Worm (Caenorhabditis elegans) whole organism, mixed stage, embryonic: Measurements from ENCODE around the gene alh-1.

Source experiments
- M03D4.4 ChIP-seq: sonication (generic microtip); optimal IDR thresholded peaks from 2 replicates; lab custom pipeline; 2017; ENCODE audit warnings: mild to moderate bottlenecking, missing genetic modification characterization, missing compliant biosample characterization
- bed-3 ChIP-seq: fragments of 200-800 bp; sonication (Bioruptor generic); optimal IDR thresholded peaks from 3 replicates; lab custom pipeline; 2018; ENCODE audit warnings: mild to moderate bottlenecking, missing genetic modification characterization, moderate library complexity, missing compliant biosample characterization
- blmp-1 ChIP-seq: fragments of 150-350 bp; optimal IDR thresholded peaks from 2 replicates; lab custom pipeline; 2014; ENCODE audit warnings: missing biosample characterization, missing genetic modification characterization
- ceh-39 ChIP-seq: fragments of 150-350 bp; optimal IDR thresholded peaks from 2 replicates; lab custom pipeline; 2014; ENCODE audit warnings: missing biosample characterization, missing genetic modification characterization
- ces-1 ChIP-seq: fragments of 150-350 bp; optimal IDR thresholded peaks from 2 replicates; lab custom pipeline; 2014; ENCODE audit warnings: missing biosample characterization, missing genetic modification reagents, missing genetic modification characterization
- cnd-1 ChIP-seq: fragments of 200-800 bp; sonication (Bioruptor generic); optimal IDR thresholded peaks from 2 replicates; lab custom pipeline; 2018; ENCODE audit warnings: mild to moderate bottlenecking, missing genetic modification characterization, missing compliant biosample characterization
- drap-1 ChIP-seq: fragments of 200-800 bp; sonication (Bioruptor generic); optimal IDR thresholded peaks from 3 replicates; lab custom pipeline; 2018; ENCODE audit warnings: mild to moderate bottlenecking, missing genetic modification characterization, missing compliant biosample characterization
- elt-1 ChIP-seq: sonication (generic microtip); optimal IDR thresholded peaks from 2 replicates; lab custom pipeline; 2017; ENCODE audit warnings: missing genetic modification characterization, mild to moderate bottlenecking, missing compliant biosample characterization, antibody characterized with exemption, moderate library complexity, borderline replicate concordance; ENCODE audit not compliant: insufficient read depth
- elt-3 ChIP-seq: fragments of 150-350 bp; optimal IDR thresholded peaks from 2 replicates; lab custom pipeline; 2014; ENCODE audit warnings: missing biosample characterization, missing genetic modification characterization
- flh-1 ChIP-seq: fragments of 200-800 bp; sonication (Bioruptor generic); optimal IDR thresholded peaks from 2 replicates; lab custom pipeline; 2018; ENCODE audit warnings: mild to moderate bottlenecking, missing genetic modification characterization, moderate library complexity, missing compliant biosample characterization
- ham-2 ChIP-seq: fragments of 200-800 bp; sonication (Bioruptor generic); optimal IDR thresholded peaks from 2 replicates; lab custom pipeline; 2018; ENCODE audit warnings: mild to moderate bottlenecking, missing genetic modification characterization, missing compliant biosample characterization
- hlh-1 ChIP-seq: fragments of 150-350 bp; optimal IDR thresholded peaks from 2 replicates; lab custom pipeline; 2014; ENCODE audit warnings: missing biosample characterization, missing genetic modification reagents, missing genetic modification characterization
- lin-13 ChIP-seq: fragments of 150-350 bp; optimal IDR thresholded peaks from 2 replicates; lab custom pipeline; 2014; ENCODE audit warnings: missing biosample characterization, missing genetic modification characterization
- lsy-2 ChIP-seq: fragments of 150-350 bp; optimal IDR thresholded peaks from 2 replicates; lab custom pipeline; 2014; ENCODE audit warnings: missing biosample characterization, missing genetic modification characterization
- mab-5 ChIP-seq: fragments of 150-350 bp; optimal IDR thresholded peaks from 2 replicates; lab custom pipeline; 2014; ENCODE audit warnings: missing biosample characterization, missing genetic modification characterization
- mep-1 ChIP-seq: fragments of 150-350 bp; optimal IDR thresholded peaks from 2 replicates; lab custom pipeline; 2017; ENCODE audit warnings: missing biosample characterization, missing genetic modification reagents, missing genetic modification characterization, inconsistent platforms
- mls-2 ChIP-seq: sonication (generic microtip); optimal IDR thresholded peaks from 2 replicates; lab custom pipeline; 2016; ENCODE audit warnings: mild to moderate bottlenecking, missing genetic modification characterization, moderate library complexity, missing compliant biosample characterization
- nhr-2 ChIP-seq: fragments of 150-350 bp; optimal IDR thresholded peaks from 2 replicates; lab custom pipeline; 2014; ENCODE audit warnings: missing biosample characterization, missing genetic modification characterization
- nhr-237 ChIP-seq: fragments of 150-350 bp; optimal IDR thresholded peaks from 2 replicates; lab custom pipeline; 2014; ENCODE audit warnings: missing biosample characterization, missing genetic modification characterization
- nhr-76 ChIP-seq: sonication (generic microtip); optimal IDR thresholded peaks from 2 replicates; lab custom pipeline; 2017; ENCODE audit warnings: missing biosample characterization, missing genetic modification characterization
- pha-4 ChIP-seq: fragments of 150-350 bp; optimal IDR thresholded peaks from 2 replicates; lab custom pipeline; 2018; ENCODE audit warnings: missing biosample characterization, missing genetic modification reagents, missing genetic modification characterization
- sem-2 ChIP-seq: fragments of 200-800 bp; sonication (Bioruptor generic); optimal IDR thresholded peaks from 2 replicates; lab custom pipeline; 2018; ENCODE audit warnings: mild to moderate bottlenecking, missing genetic modification characterization, missing compliant biosample characterization
- snpc-4 ChIP-seq: fragments of 150-350 bp; optimal IDR thresholded peaks from 2 replicates; lab custom pipeline; 2014; ENCODE audit warnings: missing biosample characterization, missing genetic modification characterization
- sptf-1 ChIP-seq: sonication (generic microtip); optimal IDR thresholded peaks from 2 replicates; lab custom pipeline; 2017; ENCODE audit warnings: mild to moderate bottlenecking, missing genetic modification characterization, moderate library complexity, missing compliant biosample characterization
- unc-120 ChIP-seq: sonication (generic microtip); optimal IDR thresholded peaks from 2 replicates; lab custom pipeline; 2017; ENCODE audit warnings: missing genetic modification characterization, missing compliant biosample characterization; ENCODE audit not compliant: poor library complexity, severe bottlenecking
- unc-39 ChIP-seq: fragments of 150-350 bp; optimal IDR thresholded peaks from 2 replicates; lab custom pipeline; 2014; ENCODE audit warnings: missing biosample characterization, missing genetic modification characterization
- zip-8 ChIP-seq: fragments of 150-350 bp; optimal IDR thresholded peaks from 2 replicates; lab custom pipeline; 2014; ENCODE audit warnings: missing biosample characterization, missing genetic modification characterization
- ztf-11 ChIP-seq: fragments of 150-350 bp; optimal IDR thresholded peaks from 2 replicates; lab custom pipeline; 2014; ENCODE audit warnings: missing biosample characterization, missing genetic modification characterization

Gene alh-1

ce11 chrIII:5042112-5042511, 35.5 kb upstream of the alh-1 start, which contains the start of gene nlp-43:
TSS of gene nlp-43 (plus strand) at chrIII:5042412.
- TF ChIP-seq flh-1 (no peak), sptf-1 (tag; lab: Kevin White, UChicago) (no peak), lsy-2 (tag; lab: Kevin White, UChicago) (no peak), sem-2 (GFP tag; lab: Kevin White, UChicago) (no peak), unc-39 (tag; lab: Kevin White, UChicago) (no peak), ham-2 (GFP tag; lab: Kevin White, UChicago) (no peak), unc-120 (tag; lab: Kevin White, UChicago) (no peak), lin-13 (tag; lab: Kevin White, UChicago) (no peak), mep-1 (tag; lab: Kevin White, UChicago) (no peak), cnd-1 (no peak), mls-2 (tag; lab: Kevin White, UChicago) (no peak), ztf-11 (tag; lab: Kevin White, UChicago) (no peak)

- TF ChIP-seq elt-1 (tag; lab: Kevin White, UChicago) (no peak), drap-1 (GFP tag; lab: Kevin White, UChicago) (no peak)
These were observed 32.9 kb upstream of the alh-1 start, which contains the start of gene C45G9.14 for ce11 chrIII:5044709-5045108. TSS of gene C45G9.14 (plus strand) at chrIII:5045009.

ce11 chrIII:5047175-5047574, 30.4 kb upstream of the alh-1 start, which contains the start of gene txbp-3:
TSS of gene txbp-3 (minus strand) at chrIII:5047459.
- peak; percentile 91 for TF ChIP-seq ces-1 (GFP tag; lab: Kevin White, UChicago)
- TF ChIP-seq snpc-4 (tag; lab: Kevin White, UChicago), result no peak
- no peak for TF ChIP-seq sptf-1 (tag; lab: Kevin White, UChicago)
- TF ChIP-seq mep-1 (tag; lab: Kevin White, UChicago), result peak; percentile 63

DNA sequence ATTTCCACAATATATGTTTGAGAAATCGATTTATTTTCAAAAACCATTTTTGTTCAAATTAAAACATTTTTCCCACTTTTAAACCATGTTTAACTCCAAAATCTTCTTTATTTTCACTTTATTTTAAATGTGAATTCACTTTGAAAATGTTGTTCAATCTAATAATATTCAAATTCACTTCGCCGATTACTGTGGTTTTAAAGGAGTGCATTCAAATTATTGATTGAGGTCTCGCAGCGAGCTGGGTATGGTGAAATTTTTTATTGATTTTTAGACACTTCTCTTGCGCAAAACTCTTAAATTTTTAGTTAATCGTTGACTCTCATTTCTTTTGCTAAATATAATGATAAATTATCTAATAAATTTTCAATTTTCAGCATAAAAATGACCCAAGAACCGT, 29.8 kb upstream of the alh-1 start, which contains the start of gene C45G9.5:
C45G9.5 (plus strand) TSS at position 378 of the 400 bp plus-strand sequence.
- no peak for TF ChIP-seq ceh-39 (tag; lab: Kevin White, UChicago)
- TF ChIP-seq cnd-1, result no peak
- no peak for TF ChIP-seq pha-4
- no peak for TF ChIP-seq bed-3 (GFP tag; lab: Kevin White, UChicago)
- TF ChIP-seq elt-3 (tag; lab: Kevin White, UChicago), result no peak
- no peak for TF ChIP-seq drap-1 (GFP tag; lab: Kevin White, UChicago)
- TF ChIP-seq hlh-1 (tag; lab: Kevin White, UChicago), result no peak
- TF ChIP-seq lsy-2 (tag; lab: Kevin White, UChicago), result no peak
- no peak for TF ChIP-seq sptf-1 (tag; lab: Kevin White, UChicago)
- no peak for TF ChIP-seq unc-120 (tag; lab: Kevin White, UChicago)
- TF ChIP-seq mab-5 (tag; lab: Kevin White, UChicago), result no peak
- TF ChIP-seq ces-1 (GFP tag; lab: Kevin White, UChicago), result no peak
- no peak for TF ChIP-seq flh-1
- no peak for TF ChIP-seq unc-39 (tag; lab: Kevin White, UChicago)

ce11 chrIII:5051949-5052348, 25.6 kb upstream of the alh-1 start, which contains the start of gene C45G9.15:
TSS of gene C45G9.15 (minus strand) at chrIII:5052049.
- TF ChIP-seq hlh-1 (tag; lab: Kevin White, UChicago) (no peak), unc-120 (tag; lab: Kevin White, UChicago) (no peak), elt-3 (tag; lab: Kevin White, UChicago) (no peak), mab-5 (tag; lab: Kevin White, UChicago) (no peak), zip-8 (tag; lab: Kevin White, UChicago) (no peak), nhr-76 (no peak), nhr-2 (tag; lab: Kevin White, UChicago) (no peak)

ce11 chrIII:5053541-5053940, 24.0 kb upstream of the alh-1 start, which contains the start of gene C45G9.8:
TSS of gene C45G9.8 (minus strand) at chrIII:5053641.
- TF ChIP-seq bed-3 (GFP tag; lab: Kevin White, UChicago) (no peak), sem-2 (GFP tag; lab: Kevin White, UChicago) (no peak), drap-1 (GFP tag; lab: Kevin White, UChicago) (no peak), nhr-2 (tag; lab: Kevin White, UChicago) (no peak), cnd-1 (no peak), elt-1 (tag; lab: Kevin White, UChicago) (no peak), ztf-11 (tag; lab: Kevin White, UChicago) (no peak), M03D4.4 (no peak), lsy-2 (tag; lab: Kevin White, UChicago) (no peak), elt-3 (tag; lab: Kevin White, UChicago) (no peak), unc-120 (tag; lab: Kevin White, UChicago) (no peak), mab-5 (tag; lab: Kevin White, UChicago) (no peak), blmp-1 (no peak), hlh-1 (tag; lab: Kevin White, UChicago) (no peak), pha-4 (no peak), nhr-237 (tag; lab: Kevin White, UChicago) (no peak), snpc-4 (tag; lab: Kevin White, UChicago) (no peak), ces-1 (GFP tag; lab: Kevin White, UChicago) (no peak)
